Fruit fly (Drosophila melanogaster) S2 (cell line): Measurements from ENCODE around the gene CG15027.

Source experiments
- CG8478 ChIP-seq: fragments of >200 bp; optimal IDR thresholded peaks from 2 replicates; lab custom pipeline; 2018
- CTCF ChIP-seq, 2 experiments: fragments of >200 bp; optimal IDR thresholded peaks; 2 replicates each; lab custom pipeline; 2018

Gene CG15027

DNA sequence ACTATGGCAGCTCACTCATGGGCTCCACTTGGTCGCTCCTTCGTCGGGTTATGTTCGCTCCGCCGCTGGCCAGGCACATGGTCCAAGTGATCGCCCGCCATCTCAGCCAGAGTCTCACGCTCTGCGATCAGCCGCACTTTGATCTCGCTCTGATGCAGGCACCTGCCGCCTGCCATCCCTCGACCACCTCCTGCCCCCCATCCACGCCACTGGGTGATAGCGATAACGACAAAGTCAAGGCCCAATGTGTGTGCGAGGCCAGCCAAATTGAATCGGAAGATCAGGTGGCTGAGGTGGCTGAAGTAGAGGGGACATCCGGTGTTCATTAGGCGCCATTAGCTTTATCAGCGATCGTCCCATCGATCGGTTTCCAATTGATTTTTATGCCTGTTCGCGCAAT is 17.1 kb downstream of the CG15027 start:
- TF ChIP-seq CG8478 (lab: Kevin White, UChicago) (no peak), CTCF (optimal IDR thresholded peaks at IDR 0.05; lab: Kevin White, UChicago) (no peak)

DNA sequence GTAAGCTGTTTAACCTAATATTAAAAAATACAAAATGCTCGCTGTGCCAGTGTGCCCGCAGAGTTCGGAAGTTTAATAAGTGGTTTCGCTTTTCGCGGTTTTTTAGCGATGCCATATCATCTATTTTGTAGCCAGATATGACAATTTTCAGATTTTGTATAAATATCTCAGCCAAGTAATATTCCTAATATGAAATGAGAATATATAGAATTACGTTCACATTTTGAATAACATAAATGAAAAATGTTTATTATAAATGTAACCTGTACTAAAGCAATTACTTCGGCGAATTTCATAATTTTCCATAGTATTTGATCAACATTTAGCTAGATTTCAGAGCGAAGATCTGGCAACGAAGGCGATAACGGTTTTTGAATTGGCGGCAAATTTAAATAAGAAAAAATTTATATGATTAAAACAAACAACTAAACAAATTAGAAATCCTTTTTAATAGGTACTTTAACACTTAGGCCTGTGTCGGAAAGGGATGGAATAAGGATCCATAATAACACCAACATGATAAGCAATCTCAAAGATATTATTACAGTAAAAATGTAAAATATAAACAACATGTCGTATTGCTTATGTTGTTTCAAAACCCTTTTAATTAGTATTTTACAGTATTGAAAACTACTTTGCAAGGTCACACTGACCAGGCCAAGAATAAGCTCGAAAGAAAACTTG is 19.1 kb downstream of the CG15027 start, which contains the start of the genes opm and dob:
opm (minus strand) TSS at position 59 of the 684 bp plus-strand sequence.
dob (plus strand) TSS at position 634 of the 684 bp plus-strand sequence.
- TF ChIP-seq CG8478 (lab: Kevin White, UChicago) (no peak), CTCF (optimal IDR thresholded peaks at IDR 0.05; lab: Kevin White, UChicago) (no peak)

DNA sequence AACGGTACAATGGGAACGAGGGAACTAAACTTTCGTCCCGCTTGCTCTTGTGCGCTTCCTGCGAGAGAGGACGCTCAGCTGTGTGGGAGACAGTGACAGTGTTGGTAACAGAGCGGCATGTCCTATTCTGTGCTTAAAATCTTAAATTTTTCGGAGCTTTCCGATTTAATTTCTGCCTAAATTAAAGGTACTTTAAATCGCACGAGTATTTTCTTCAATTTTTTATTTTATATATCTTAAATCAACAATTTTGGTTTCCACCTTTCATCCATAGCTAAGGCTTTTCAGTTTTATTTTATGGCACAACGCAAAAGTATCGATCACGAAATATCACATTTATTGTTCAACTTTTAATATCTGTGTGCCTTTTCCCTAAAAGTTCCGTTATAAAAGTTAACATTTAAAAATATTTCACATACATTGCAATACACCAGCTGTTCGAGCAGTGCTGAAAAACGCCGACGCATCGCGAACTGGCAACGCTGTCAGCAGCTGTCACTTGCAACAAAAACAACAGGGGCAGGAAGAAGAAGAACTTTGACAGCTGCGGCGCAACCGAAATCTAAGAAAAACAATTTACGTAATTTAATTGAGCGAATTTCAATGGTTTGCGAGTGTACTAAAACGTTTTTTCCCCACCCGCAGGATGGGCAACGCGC is 22.1 kb downstream of the CG15027 start, which contains the start of the genes hiw and ND-B18:
hiw (minus strand) TSS at position 26 of the 659 bp plus-strand sequence.
ND-B18 (plus strand) TSS at position 330 of the 659 bp plus-strand sequence.
- TF ChIP-seq CTCF (optimal IDR thresholded peaks at IDR 0.05; lab: Kevin White, UChicago) (no peak), CG8478 (lab: Kevin White, UChicago) (no peak)

DNA sequence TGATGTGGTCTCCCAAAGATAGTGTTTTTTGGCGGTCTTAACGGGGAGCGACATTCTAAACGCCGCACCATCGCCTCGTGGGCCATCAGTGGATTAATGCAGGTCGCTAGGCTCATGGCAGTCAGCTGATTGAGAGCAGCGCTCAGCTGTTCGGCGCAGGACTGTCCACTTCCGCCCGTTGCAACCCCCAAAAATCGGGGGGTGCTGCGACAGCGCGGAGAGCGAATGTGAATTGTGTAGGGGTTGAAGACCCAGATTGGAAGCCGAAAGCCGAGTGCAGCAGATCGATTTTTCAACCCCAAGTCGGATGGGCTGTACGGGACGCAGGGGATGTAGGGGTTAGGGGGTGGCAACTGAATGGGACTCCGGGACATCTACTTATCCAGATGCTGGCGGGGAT is 23.0 kb downstream of the CG15027 start:
- TF ChIP-seq CG8478 (lab: Kevin White, UChicago) (no peak), CTCF (optimal IDR thresholded peaks at IDR 0.05; lab: Kevin White, UChicago) (no peak)

DNA sequence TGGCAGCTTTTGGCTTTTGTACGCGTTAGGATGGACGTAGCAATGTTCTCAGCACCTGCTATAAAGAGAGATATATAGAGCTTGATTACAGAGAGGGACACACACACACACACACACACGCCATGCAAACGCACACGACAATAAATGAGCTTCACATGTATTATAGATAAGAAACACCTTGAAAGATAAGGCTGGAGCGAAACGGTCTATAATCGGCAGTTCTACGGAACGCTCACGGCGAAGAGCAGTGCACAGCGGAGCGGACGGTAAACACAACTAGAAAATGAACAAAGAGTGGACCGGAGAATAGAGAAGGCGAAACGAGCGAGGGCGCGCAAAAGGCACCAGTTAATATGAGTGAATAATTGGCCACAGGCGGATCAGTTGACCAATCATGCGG is 36.9 kb downstream of the CG15027 start:
- TF ChIP-seq CTCF (optimal IDR thresholded peaks at IDR 0.05; lab: Kevin White, UChicago) (no peak), CG8478 (lab: Kevin White, UChicago) (no peak)

DNA sequence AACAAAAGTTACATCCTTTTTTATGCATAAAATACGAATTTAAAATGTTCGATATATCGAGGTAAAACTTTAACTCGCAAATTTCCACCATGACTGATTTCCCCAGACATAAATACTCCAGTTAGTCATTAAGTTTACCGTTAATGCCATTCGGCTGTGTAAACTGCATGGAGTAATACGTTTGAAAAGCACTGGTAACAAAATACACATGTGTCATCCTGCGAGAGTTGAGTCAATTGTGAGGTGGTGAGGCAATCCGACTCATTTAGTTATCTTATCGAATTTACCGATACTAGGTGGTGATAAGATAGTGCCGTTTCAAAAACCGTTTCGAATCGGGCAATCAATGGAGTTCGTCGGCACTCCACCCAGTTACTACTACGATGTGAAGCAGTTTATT is 40.0 kb downstream of the CG15027 start:
- TF ChIP-seq CG8478 (lab: Kevin White, UChicago) (no peak), CTCF (optimal IDR thresholded peaks at IDR 0.05; lab: Kevin White, UChicago) (no peak)

DNA sequence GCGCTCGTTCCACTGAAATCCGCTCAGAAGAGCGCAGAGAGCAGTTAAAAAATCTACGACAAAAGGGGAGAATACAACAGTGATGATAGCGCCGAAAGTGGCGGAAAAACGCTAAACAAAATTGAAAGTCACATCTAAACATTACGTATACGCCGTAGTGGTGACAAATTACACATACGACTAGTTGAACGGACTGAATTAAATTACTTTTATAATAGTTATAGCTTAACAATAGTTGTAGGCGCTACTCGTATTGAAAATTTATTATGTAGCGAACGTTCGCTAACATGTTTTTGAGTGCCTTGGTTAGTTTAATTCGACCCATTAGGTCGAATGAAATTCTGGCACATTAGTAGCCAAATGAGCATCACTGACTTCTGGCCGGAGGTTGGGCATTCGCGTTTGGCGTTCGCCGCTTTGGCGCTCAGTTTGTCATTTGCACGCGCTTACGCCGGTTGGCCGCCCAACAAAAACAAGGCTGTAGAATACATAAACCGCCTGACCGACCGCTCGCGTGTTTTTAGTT is 41.9 kb downstream of the CG15027 start, which contains the start of gene CG5541:
CG5541 (plus strand) TSS at position 424 of the 526 bp plus-strand sequence.
- no peak for TF ChIP-seq CG8478 (lab: Kevin White, UChicago)
- no peak for TF ChIP-seq CTCF (optimal IDR thresholded peaks at IDR 0.05; lab: Kevin White, UChicago)

DNA sequence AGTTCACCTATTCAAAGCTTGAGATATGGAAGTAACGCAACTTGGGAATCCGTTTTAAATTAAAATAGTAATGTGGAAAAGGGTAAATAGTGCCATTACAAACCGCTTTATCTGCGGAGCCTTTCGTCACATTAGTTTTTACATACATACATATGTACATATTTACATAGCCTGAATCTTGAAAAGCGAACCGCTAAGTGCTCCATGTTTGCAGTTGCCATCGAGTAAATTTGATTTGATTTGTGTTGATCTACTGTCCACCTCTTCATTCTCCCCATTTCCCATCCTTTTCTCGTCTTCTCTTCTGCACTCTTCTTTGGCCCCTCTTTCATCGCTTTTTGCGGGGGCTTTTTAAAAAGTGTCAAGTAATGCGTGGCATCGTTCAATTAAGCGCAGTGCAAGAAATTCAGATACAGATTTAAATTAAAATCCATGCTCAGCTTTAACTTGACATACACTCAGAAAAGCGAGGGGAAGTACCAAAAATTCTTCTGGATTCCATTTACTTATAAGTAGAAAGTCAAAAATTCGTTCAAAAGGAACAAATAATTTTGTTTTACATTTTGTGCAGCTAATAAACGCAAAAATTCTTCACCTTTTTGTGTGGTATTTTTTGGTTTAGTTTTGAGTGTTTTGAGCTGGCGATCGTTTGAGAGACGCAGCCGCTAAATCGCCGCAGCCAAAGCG is 42.5 kb downstream of the CG15027 start:
- TF ChIP-seq CTCF (optimal IDR thresholded peaks at IDR 0.05; lab: Kevin White, UChicago): no peak
- TF ChIP-seq CG8478 (lab: Kevin White, UChicago): no peak

DNA sequence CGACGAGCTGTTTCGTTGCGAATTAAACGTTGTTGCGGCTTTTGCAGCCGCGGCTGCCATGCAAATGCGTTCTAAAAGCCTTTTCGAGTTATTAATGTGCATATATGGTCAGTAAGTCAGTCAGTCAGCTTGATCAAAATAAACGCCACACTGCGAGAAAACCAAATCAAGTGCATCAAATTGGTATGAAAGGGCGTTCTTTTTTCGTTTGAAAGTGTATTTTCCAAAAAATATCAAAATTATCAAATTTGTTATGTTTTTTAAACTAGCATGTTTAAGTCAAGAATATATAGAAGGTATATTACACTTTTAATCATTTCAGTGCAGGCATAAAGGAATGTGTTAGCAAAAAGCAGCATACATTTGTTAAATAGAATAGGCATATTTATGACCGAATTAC is 43.1 kb downstream of the CG15027 start:
- TF ChIP-seq CG8478 (lab: Kevin White, UChicago) (no peak), CTCF (optimal IDR thresholded peaks at IDR 0.05; lab: Kevin White, UChicago) (no peak)
